Worm (Caenorhabditis elegans) whole organism, midembryonic: ENCODE measurements around the gene sec-23.

Source experiments
- T22C8.4 ChIP-seq: fragments of 200-800 bp; sonication (Bioruptor generic); IDR thresholded peaks from 2 replicates; pipeline ENCODE4 v1.3.6; 2022; ENCODE audit warnings: missing genetic modification characterization, missing compliant biosample characterization
- cog-1 ChIP-seq: sonication (generic microtip); optimal IDR thresholded peaks from 2 replicates; lab custom pipeline; 2016; ENCODE audit warnings: missing genetic modification characterization, missing compliant biosample characterization
- flt-1 ChIP-seq: fragments of 200-800 bp; sonication (Bioruptor generic); IDR thresholded peaks from 2 replicates; pipeline ENCODE4 v1.3.6; 2022; ENCODE audit warnings: missing genetic modification characterization, missing compliant biosample characterization
- klf-2 ChIP-seq: fragments of 200-800 bp; sonication (Bioruptor generic); conservative IDR thresholded peaks from 2 replicates; pipeline ENCODE4 v1.3.6; 2022; ENCODE audit warnings: missing genetic modification reagents, missing genetic modification characterization, missing compliant biosample characterization
- med-1 ChIP-seq: sonication (generic microtip); optimal IDR thresholded peaks from 2 replicates; lab custom pipeline; 2017; ENCODE audit warnings: missing genetic modification characterization, mild to moderate bottlenecking, missing compliant biosample characterization, antibody characterized with exemption, missing genetic modification reagents; ENCODE audit not compliant: insufficient read depth
- ref-1 ChIP-seq: fragments of 200-800 bp; sonication (Bioruptor generic); conservative IDR thresholded peaks from 2 replicates; pipeline ENCODE4 v1.3.6; 2022; ENCODE audit warnings: missing genetic modification reagents, missing genetic modification characterization, missing compliant biosample characterization
- tab-1 ChIP-seq: fragments of 200-800 bp; sonication (Bioruptor generic); IDR thresholded peaks from 2 replicates; pipeline ENCODE4 v1.3.6; 2022; ENCODE audit warnings: missing genetic modification characterization, missing compliant biosample characterization
- ztf-23 ChIP-seq: fragments of 200-800 bp; sonication (Bioruptor generic); IDR thresholded peaks from 2 replicates; pipeline ENCODE4 v1.3.6; 2022; ENCODE audit warnings: missing genetic modification reagents, missing genetic modification characterization, missing compliant biosample characterization
- ztf-29 ChIP-seq: fragments of 200-800 bp; sonication (Bioruptor generic); IDR thresholded peaks from 2 replicates; pipeline ENCODE4 v1.3.6; 2022; ENCODE audit warnings: missing genetic modification reagents, missing genetic modification characterization, missing compliant biosample characterization

ce11 chrV:20094908-20095307 is 3.8 kb downstream of the sec-23 start, which contains the start of gene nlp-69:
- TF ChIP-seq klf-2 (GFP tag; lab: Robert Waterston, UW) (no peak), T22C8.4 (no peak), cog-1 (tag; lab: Kevin White, UChicago) (no peak), flt-1 (GFP tag; lab: Robert Waterston, UW) (no peak), ref-1 (no peak), tab-1 (GFP tag; lab: Robert Waterston, UW) (no peak), med-1 (GFP tag; lab: Kevin White, UChicago) (no peak), ztf-29 (no peak), ztf-23 (GFP tag; lab: Robert Waterston, UW) (no peak)
